Fruit fly (Drosophila melanogaster) whole organism, embryonic: Measurements from ENCODE around the gene CG3632.

Experiments
- B-H1 ChIP-seq: fragments of 200-800 bp; sonication (Bioruptor generic); IDR thresholded peaks from 3 replicates; pipeline ENCODE4 v1.3.6; 2022; ENCODE audit warnings: missing biosample characterization, missing genetic modification characterization
- B-H2 ChIP-seq: fragments of 200-800 bp; sonication (Bioruptor generic); optimal IDR thresholded peaks from 2 replicates; lab custom pipeline; 2018; ENCODE audit warnings: missing biosample characterization, mild to moderate bottlenecking, missing genetic modification characterization
- CG10462 ChIP-seq: fragments of 200-800 bp; sonication (Bioruptor generic); optimal IDR thresholded peaks from 2 replicates; lab custom pipeline; 2016; ENCODE audit warnings: missing biosample characterization, missing genetic modification characterization
- CG11247 ChIP-seq: fragments of 200-800 bp; sonication (Bioruptor generic); IDR thresholded peaks from 2 replicates; pipeline ENCODE4 v1.3.6; 2022; ENCODE audit warnings: missing biosample characterization, missing genetic modification characterization
- CG12236 ChIP-seq: fragments of 200-800 bp; sonication (Bioruptor generic); optimal IDR thresholded peaks from 2 replicates; lab custom pipeline; 2016; ENCODE audit warnings: missing biosample characterization, missing genetic modification characterization
- CG12769 ChIP-seq: fragments of 200-800 bp; sonication (Bioruptor generic); optimal IDR thresholded peaks from 2 replicates; lab custom pipeline; 2019; ENCODE audit warnings: missing biosample characterization, mild to moderate bottlenecking, missing genetic modification characterization, moderate library complexity
- CG13424 ChIP-seq: fragments of 200-800 bp; sonication (Bioruptor generic); optimal IDR thresholded peaks from 2 replicates; lab custom pipeline; 2019; ENCODE audit warnings: missing biosample characterization, mild to moderate bottlenecking, missing genetic modification characterization, moderate library complexity
- CG13624 ChIP-seq: fragments of 200-800 bp; sonication (Bioruptor generic); optimal IDR thresholded peaks from 2 replicates; lab custom pipeline; 2016; ENCODE audit warnings: missing biosample characterization, missing genetic modification characterization
- CG15479 ChIP-seq: fragments of 200-800 bp; sonication (Bioruptor generic); optimal IDR thresholded peaks from 3 replicates; lab custom pipeline; 2019; ENCODE audit warnings: missing biosample characterization, mild to moderate bottlenecking, missing genetic modification characterization, moderate library complexity
- CG2120 ChIP-seq: fragments of 200-800 bp; sonication (Bioruptor generic); optimal IDR thresholded peaks from 3 replicates; lab custom pipeline; 2016; ENCODE audit warnings: missing biosample characterization, missing genetic modification characterization
- CG4424 ChIP-seq: fragments of 200-800 bp; sonication (Bioruptor generic); optimal IDR thresholded peaks from 3 replicates; lab custom pipeline; 2016; ENCODE audit warnings: missing biosample characterization, missing genetic modification characterization
- CG4820 ChIP-seq: fragments of 200-800 bp; sonication (Bioruptor generic); optimal IDR thresholded peaks from 3 replicates; lab custom pipeline; 2016; ENCODE audit warnings: missing biosample characterization, missing genetic modification characterization
- CG7963 ChIP-seq: fragments of 200-800 bp; sonication (Bioruptor generic); IDR thresholded peaks from 3 replicates; pipeline ENCODE4 v1.3.6; 2022; ENCODE audit warnings: missing biosample characterization, missing genetic modification characterization; ENCODE audit not compliant: partially characterized antibody
- CG9609 ChIP-seq: fragments of 200-800 bp; sonication (Bioruptor generic); optimal IDR thresholded peaks from 3 replicates; lab custom pipeline; 2016; ENCODE audit warnings: missing biosample characterization, missing genetic modification characterization
- CG9817 ChIP-seq: fragments of 200-800 bp; sonication (Bioruptor generic); optimal IDR thresholded peaks from 2 replicates; lab custom pipeline; 2018; ENCODE audit warnings: missing biosample characterization, mild to moderate bottlenecking, missing genetic modification characterization, moderate library complexity
- D19B ChIP-seq: fragments of 200-800 bp; sonication (Bioruptor generic); optimal IDR thresholded peaks from 2 replicates; lab custom pipeline; 2017; ENCODE audit warnings: missing biosample characterization, mild to moderate bottlenecking, missing genetic modification characterization
- Doc3 ChIP-seq: fragments of 200-800 bp; sonication (Bioruptor generic); IDR thresholded peaks from 3 replicates; pipeline ENCODE4 v1.3.6; 2022; ENCODE audit warnings: missing biosample characterization, missing genetic modification characterization; ENCODE audit not compliant: partially characterized antibody
- Fer1 ChIP-seq: fragments of 200-800 bp; sonication (Bioruptor generic); optimal IDR thresholded peaks from 2 replicates; lab custom pipeline; 2017; ENCODE audit warnings: missing biosample characterization, mild to moderate bottlenecking, missing genetic modification characterization
- HLH3B ChIP-seq: fragments of 200-800 bp; sonication (Bioruptor generic); IDR thresholded peaks from 2 replicates; pipeline ENCODE4 v1.3.6; 2022; ENCODE audit warnings: missing biosample characterization, missing genetic modification characterization
- HLH54F ChIP-seq: fragments of 200-800 bp; sonication (Bioruptor generic); optimal IDR thresholded peaks from 3 replicates; lab custom pipeline; 2016; ENCODE audit warnings: missing biosample characterization, missing genetic modification characterization
- Hand ChIP-seq: fragments of 200-800 bp; sonication (Bioruptor generic); optimal IDR thresholded peaks from 2 replicates; lab custom pipeline; 2017; ENCODE audit warnings: mild to moderate bottlenecking, missing biosample characterization, missing genetic modification reagents, missing genetic modification characterization
- Hey ChIP-seq: fragments of 200-800 bp; sonication (Bioruptor generic); optimal IDR thresholded peaks from 3 replicates; lab custom pipeline; 2018; ENCODE audit warnings: missing biosample characterization, mild to moderate bottlenecking, missing genetic modification characterization
- Hr78 ChIP-seq, 2 experiments: fragments of 200-800 bp in 1 of 2; fragments of >200 bp in 1 of 2; sonication (Bioruptor generic) in 1 of 2; optimal IDR thresholded peaks; 2 replicates each; lab custom pipeline; 2017 to 2019; ENCODE audit warnings: missing biosample characterization in 2 of 2, missing genetic modification characterization in 2 of 2, mild to moderate bottlenecking in 1 of 2, moderate library complexity in 1 of 2
- Lpt ChIP-seq: fragments of >200 bp; optimal IDR thresholded peaks from 2 replicates; lab custom pipeline; 2018; ENCODE audit warnings: missing biosample characterization, missing genetic modification characterization
- NK7.1 ChIP-seq: fragments of 200-800 bp; sonication (Bioruptor generic); optimal IDR thresholded peaks from 3 replicates; lab custom pipeline; 2016; ENCODE audit warnings: missing biosample characterization, missing genetic modification characterization
- Nf-YC ChIP-seq: fragments of 200-800 bp; optimal IDR thresholded peaks from 3 replicates; lab custom pipeline; 2019; ENCODE audit warnings: missing biosample characterization, mild to moderate bottlenecking, missing genetic modification characterization, moderate library complexity
- PHDP ChIP-seq: fragments of 200-800 bp; sonication (Bioruptor generic); optimal IDR thresholded peaks from 3 replicates; lab custom pipeline; 2018; ENCODE audit warnings: missing biosample characterization, mild to moderate bottlenecking, missing genetic modification characterization, moderate library complexity
- Ravus ChIP-seq: fragments of 200-800 bp; sonication (Bioruptor generic); IDR thresholded peaks from 2 replicates; pipeline ENCODE4 v1.3.6; 2022; ENCODE audit warnings: missing biosample characterization, missing genetic modification characterization
- Rfx ChIP-seq: fragments of 200-800 bp; sonication (Bioruptor generic); IDR thresholded peaks from 2 replicates; pipeline ENCODE4 v1.3.6; 2022; ENCODE audit warnings: missing biosample characterization, missing genetic modification characterization
- Sin3A ChIP-seq: fragments of >200 bp; optimal IDR thresholded peaks from 2 replicates; lab custom pipeline; 2018
- ac ChIP-seq: fragments of 200-800 bp; sonication (Bioruptor generic); optimal IDR thresholded peaks from 3 replicates; lab custom pipeline; 2017; ENCODE audit warnings: missing biosample characterization, mild to moderate bottlenecking, missing genetic modification characterization
- ara ChIP-seq: fragments of 200-800 bp; sonication (Bioruptor generic); IDR thresholded peaks from 2 replicates; pipeline ENCODE4 v1.3.6; 2022; ENCODE audit warnings: missing biosample characterization, missing genetic modification characterization
- bsh ChIP-seq, 2 experiments: fragments of 200-800 bp; sonication (Bioruptor generic); optimal IDR thresholded peaks; 2 replicates each; lab custom pipeline; 2017 to 2018; ENCODE audit warnings: mild to moderate bottlenecking in 2 of 2, missing biosample characterization in 2 of 2, missing genetic modification characterization in 2 of 2, moderate library complexity in 1 of 2
- chinmo ChIP-seq: fragments of 200-800 bp; sonication (Bioruptor generic); IDR thresholded peaks from 4 replicates; pipeline ENCODE4 v1.3.6; 2022; ENCODE audit warnings: missing biosample characterization, missing genetic modification characterization; ENCODE audit not compliant: partially characterized antibody
- ems ChIP-seq: fragments of 200-800 bp; sonication (Bioruptor generic); optimal IDR thresholded peaks from 3 replicates; lab custom pipeline; 2016; ENCODE audit warnings: missing biosample characterization, missing genetic modification characterization
- eyg ChIP-seq: fragments of 200-800 bp; sonication (Bioruptor generic); optimal IDR thresholded peaks from 3 replicates; lab custom pipeline; 2016; ENCODE audit warnings: missing biosample characterization, missing genetic modification characterization
- fd64A ChIP-seq: fragments of 200-800 bp; sonication (Bioruptor generic); optimal IDR thresholded peaks from 3 replicates; lab custom pipeline; 2018; ENCODE audit warnings: missing biosample characterization, mild to moderate bottlenecking, missing genetic modification characterization
- hb ChIP-seq: fragments of 200-800 bp; sonication (Bioruptor generic); IDR thresholded peaks from 3 replicates; pipeline ENCODE4 v1.3.6; 2022; ENCODE audit warnings: missing biosample characterization, missing genetic modification characterization; ENCODE audit not compliant: partially characterized antibody
- ind ChIP-seq: fragments of 200-800 bp; sonication (Bioruptor generic); optimal IDR thresholded peaks from 3 replicates; lab custom pipeline; 2016; ENCODE audit warnings: missing biosample characterization, missing genetic modification characterization
- pb ChIP-seq: fragments of 200-800 bp; sonication (Bioruptor generic); optimal IDR thresholded peaks from 3 replicates; lab custom pipeline; 2016; ENCODE audit warnings: missing biosample characterization, missing genetic modification characterization
- pfk ChIP-seq: fragments of 200-800 bp; sonication (Bioruptor generic); optimal IDR thresholded peaks from 2 replicates; lab custom pipeline; 2018; ENCODE audit warnings: missing biosample characterization, mild to moderate bottlenecking, missing genetic modification characterization, moderate library complexity
- repo ChIP-seq: fragments of 200-800 bp; sonication (Bioruptor generic); optimal IDR thresholded peaks from 2 replicates; lab custom pipeline; 2016; ENCODE audit warnings: missing biosample characterization, missing genetic modification characterization
- schlank ChIP-seq: fragments of 200-800 bp; sonication (Bioruptor generic); optimal IDR thresholded peaks from 2 replicates; lab custom pipeline; 2018; ENCODE audit warnings: missing biosample characterization, mild to moderate bottlenecking, missing genetic modification characterization
- scrt ChIP-seq: fragments of 200-800 bp; sonication (Bioruptor generic); optimal IDR thresholded peaks from 2 replicates; lab custom pipeline; 2018; ENCODE audit warnings: missing biosample characterization, mild to moderate bottlenecking, missing genetic modification characterization, moderate library complexity
- sd ChIP-seq: fragments of 200-800 bp; sonication (Bioruptor generic); optimal IDR thresholded peaks from 3 replicates; lab custom pipeline; 2018; ENCODE audit warnings: missing biosample characterization, mild to moderate bottlenecking, missing genetic modification characterization, moderate library complexity
- sisA ChIP-seq: fragments of 200-800 bp; sonication (Bioruptor generic); IDR thresholded peaks from 2 replicates; pipeline ENCODE4 v1.3.6; 2022; ENCODE audit warnings: missing biosample characterization, missing genetic modification characterization
- sr ChIP-seq: fragments of 200-800 bp; sonication (Bioruptor generic); IDR thresholded peaks from 3 replicates; pipeline ENCODE4 v1.3.6; 2022; ENCODE audit warnings: missing biosample characterization, missing genetic modification characterization
- trh ChIP-seq: fragments of 200-800 bp; sonication (Bioruptor generic); optimal IDR thresholded peaks from 2 replicates; lab custom pipeline; 2016; ENCODE audit warnings: missing biosample characterization, missing genetic modification characterization
- vfl ChIP-seq: fragments of 200-800 bp; sonication (Bioruptor generic); optimal IDR thresholded peaks from 2 replicates; lab custom pipeline; 2016; ENCODE audit warnings: missing biosample characterization, missing genetic modification characterization
- vvl ChIP-seq: fragments of 200-800 bp; sonication (Bioruptor generic); IDR thresholded peaks from 2 replicates; pipeline ENCODE4 v1.3.6; 2022; ENCODE audit warnings: missing biosample characterization, missing genetic modification characterization

The CG3632 gene

DNA sequence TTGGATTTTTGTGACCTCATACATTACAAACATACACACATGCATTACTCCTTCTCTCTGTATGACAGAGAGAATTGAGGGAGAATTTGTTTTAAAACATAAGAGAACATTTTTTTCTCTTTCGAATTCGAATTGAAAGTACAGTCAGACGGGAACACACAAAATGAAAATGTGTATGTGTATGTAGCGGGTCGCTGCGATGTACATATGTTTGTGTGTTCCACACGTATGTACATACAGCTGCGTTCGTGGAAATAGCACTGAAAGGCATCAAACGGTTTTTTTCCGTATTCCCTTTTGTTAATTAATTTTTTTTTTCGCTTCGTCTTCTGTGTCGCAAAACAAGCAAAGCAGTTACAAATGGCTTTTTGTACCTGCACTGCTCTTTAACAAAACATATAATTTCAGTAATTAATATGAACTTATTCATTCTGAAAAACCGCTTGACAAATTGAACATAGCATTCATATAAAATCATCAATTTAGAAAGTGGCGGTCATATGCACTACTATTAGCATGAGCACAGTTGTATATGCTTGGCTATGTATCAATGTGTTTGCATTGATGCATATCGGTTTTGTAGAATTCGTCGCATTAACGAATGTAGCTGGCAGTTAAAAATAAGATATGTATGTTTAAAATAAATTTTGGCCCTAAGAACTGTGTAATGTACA, 36.3 kb downstream of the CG3632 start (continued):
- peak; percentile 96 for TF ChIP-seq Hand (GFP tag; lab: Kevin White, UChicago)
- peak; percentile 86 for TF ChIP-seq B-H1 (GFP tag; lab: Robert Waterston, UW)
- TF ChIP-seq CG4424, result peak; percentile 93
- TF ChIP-seq fd64A (GFP tag; lab: Kevin White, UChicago), result peak; percentile 93
- TF ChIP-seq Nf-YC (tag; lab: Kevin White, UChicago), result peak; percentile 89
- TF ChIP-seq CG13424 (tag; lab: Kevin White, UChicago), result peak; percentile 98
- TF ChIP-seq ara (GFP tag; lab: Robert Waterston, UW), result peak; percentile 92
- TF ChIP-seq Ravus, result peak; percentile 70
- TF ChIP-seq CG7963 (GFP tag; lab: Robert Waterston, UW), result no peak
- TF ChIP-seq scrt (GFP tag; lab: Kevin White, UChicago), result peak; percentile 95
- peak; percentile 96 for TF ChIP-seq CG13624 (GFP tag; lab: Kevin White, UChicago)
- TF ChIP-seq CG2120 (GFP tag; lab: Kevin White, UChicago), result peak; percentile 97
- TF ChIP-seq NK7.1 (GFP tag; lab: Kevin White, UChicago), result peak; percentile 94
- TF ChIP-seq CG15479 (GFP tag; lab: Kevin White, UChicago), result no peak
- peak; percentile 92 to 97 for TF ChIP-seq bsh (GFP tag; optimal IDR thresholded peaks at IDR 0.05; lab: Kevin White, UChicago)
- peak; percentile 91 for TF ChIP-seq sisA
- peak; percentile 63 for TF ChIP-seq pfk (GFP tag; lab: Kevin White, UChicago)
- peak in 1 of 2 experiments; percentile 91 for TF ChIP-seq Hr78 (GFP tag; optimal IDR thresholded peaks at IDR 0.05; lab: Kevin White, UChicago)
- TF ChIP-seq CG12236 (GFP tag; lab: Kevin White, UChicago), result peak; percentile 93
- no peak for TF ChIP-seq Lpt (GFP tag; lab: Kevin White, UChicago)
- TF ChIP-seq vfl, result peak; percentile 93
- TF ChIP-seq repo, result peak; percentile 93
- no peak for TF ChIP-seq Hey (tag; lab: Kevin White, UChicago)
- TF ChIP-seq CG11247 (GFP tag; lab: Robert Waterston, UW), result peak; percentile 84
- peak; percentile 92 for TF ChIP-seq pb
- TF ChIP-seq sr, result no peak; the same call in 2 of the 3 replicates
- peak; percentile 94 for TF ChIP-seq ind (GFP tag; lab: Kevin White, UChicago)
- peak; percentile 88 for TF ChIP-seq CG10462 (GFP tag; lab: Kevin White, UChicago)
- TF ChIP-seq CG4820 (GFP tag; lab: Kevin White, UChicago), result peak; percentile 90
- TF ChIP-seq CG9817 (tag; lab: Kevin White, UChicago), result peak; percentile 94
- TF ChIP-seq HLH54F, result peak; percentile 96
- TF ChIP-seq schlank, result peak; percentile 90
- peak; percentile 88 for TF ChIP-seq HLH3B (GFP tag; lab: Robert Waterston, UW)
- TF ChIP-seq chinmo (GFP tag; lab: Robert Waterston, UW), result no peak; the same call in 2 of the 4 replicates
- TF ChIP-seq D19B (GFP tag; lab: Kevin White, UChicago), result peak; percentile 91
- TF ChIP-seq hb (GFP tag; lab: Robert Waterston, UW), result no peak
- TF ChIP-seq Fer1, result peak; percentile 97
- TF ChIP-seq CG9609 (GFP tag; lab: Kevin White, UChicago), result peak; percentile 93
- no peak for TF ChIP-seq Sin3A (lab: Kevin White, UChicago)
- peak; percentile 93 for TF ChIP-seq ems (GFP tag; lab: Kevin White, UChicago)
- peak; percentile 90 for TF ChIP-seq sd (tag; lab: Kevin White, UChicago)
- TF ChIP-seq PHDP, result peak; percentile 96
- TF ChIP-seq Doc3 (GFP tag; lab: Robert Waterston, UW), result no peak
- peak; percentile 93 for TF ChIP-seq vvl
- TF ChIP-seq ac (GFP tag; lab: Kevin White, UChicago), result peak; percentile 88
- TF ChIP-seq Rfx (GFP tag; lab: Robert Waterston, UW), result peak; percentile 93
- TF ChIP-seq CG12769 (tag; lab: Kevin White, UChicago), result peak; percentile 93
- peak; percentile 76 for TF ChIP-seq trh
- TF ChIP-seq eyg (GFP tag; lab: Kevin White, UChicago), result peak; percentile 91
- peak; percentile 94 for TF ChIP-seq B-H2 (GFP tag; lab: Kevin White, UChicago)
